Fruit fly (Drosophila melanogaster): ENCODE measurements around the gene B4.

Gene B4

DNA sequence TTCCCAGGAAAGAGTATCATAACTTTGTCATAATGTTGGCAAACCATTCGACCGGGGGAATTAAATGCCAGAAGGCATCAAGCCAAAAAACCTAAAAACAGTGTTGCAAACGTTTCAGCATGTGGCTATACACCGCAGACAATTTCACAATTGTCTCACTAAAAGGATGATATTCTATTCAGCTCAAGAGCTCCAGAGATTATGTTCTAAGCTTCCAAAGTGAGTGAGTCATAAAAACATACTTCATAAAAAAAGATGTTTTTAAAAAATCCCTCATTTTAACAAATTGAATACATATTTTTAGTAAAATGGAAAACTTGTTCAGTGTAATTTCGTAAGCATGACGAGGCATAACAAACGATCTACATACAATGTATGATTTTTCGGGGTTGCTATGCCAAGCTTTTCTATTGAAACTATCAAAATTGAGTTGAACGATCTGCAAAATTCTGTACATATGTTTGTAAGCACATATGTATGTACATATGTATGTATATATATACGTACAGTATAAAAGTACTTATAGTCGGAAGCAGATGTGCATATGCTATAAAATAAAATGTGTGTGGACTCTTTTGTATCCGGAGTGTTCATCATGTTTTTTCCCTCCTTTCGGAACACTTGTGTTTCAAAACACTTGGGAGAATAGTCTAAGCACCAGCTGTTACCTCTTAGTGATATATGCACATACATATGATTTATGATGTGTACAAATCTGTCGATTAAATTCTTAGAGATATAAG lies 34.0 kb downstream of the B4 start (continued):
- TF ChIP-seq scrt (GFP tag; optimal IDR thresholded peaks at IDR 0.05) = peak; percentile 51
- TF ChIP-seq sima (GFP tag; optimal IDR thresholded peaks at IDR 0.05) = peak; percentile 83
- peak; percentile 54 for TF ChIP-seq slp2 (GFP tag; optimal IDR thresholded peaks at IDR 0.05)
- no peak for TF ChIP-seq fru (optimal IDR thresholded peaks at IDR 0.05)
- TF ChIP-seq Nf-YB (GFP tag; optimal IDR thresholded peaks at IDR 0.05) = no peak
- no peak for TF ChIP-seq CG15073 (GFP tag; optimal IDR thresholded peaks at IDR 0.05)
- no peak for TF ChIP-seq prd (optimal IDR thresholded peaks at IDR 0.05)
- peak; percentile 87 for TF ChIP-seq prd (GFP tag; IDR thresholded peaks at IDR 0.05)
- TF ChIP-seq CG4360 (GFP tag; IDR thresholded peaks at IDR 0.05) = no peak
- peak; percentile 3 for TF ChIP-seq CG10209 (GFP tag; optimal IDR thresholded peaks at IDR 0.05)
- peak; percentile 46; the same call in 1 of the 3 replicates for TF ChIP-seq CG2199 (GFP tag; IDR thresholded peaks at IDR 0.05)
- no peak for TF ChIP-seq Tbp (GFP tag; optimal IDR thresholded peaks at IDR 0.05)
- peak; percentile 56 for TF ChIP-seq danr (GFP tag; IDR thresholded peaks at IDR 0.05)
- TF ChIP-seq CG10147 (GFP tag; optimal IDR thresholded peaks at IDR 0.05) = peak; percentile 64
- TF ChIP-seq Ets97D (GFP tag; optimal IDR thresholded peaks at IDR 0.05) = peak; percentile 72
- TF ChIP-seq sisA (GFP tag; IDR thresholded peaks at IDR 0.05) = peak; percentile 75
- peak; percentile 16 for TF ChIP-seq Mad (GFP tag; optimal IDR thresholded peaks at IDR 0.05)
- TF ChIP-seq CG9437 (GFP tag; optimal IDR thresholded peaks at IDR 0.05) = peak; percentile 52
- TF ChIP-seq CG16863 (GFP tag; optimal IDR thresholded peaks at IDR 0.05) = peak; percentile 44
- peak; percentile 80 for TF ChIP-seq esg (GFP tag; conservative IDR thresholded peaks at IDR 0.05)
- no peak for TF ChIP-seq CG6654 (GFP tag; optimal IDR thresholded peaks at IDR 0.05)
- peak; percentile 48 for TF ChIP-seq da (GFP tag; optimal IDR thresholded peaks at IDR 0.05)
- TF ChIP-seq CG31365 (tag; optimal IDR thresholded peaks at IDR 0.05) = no peak
- TF ChIP-seq Ptx1 (GFP tag; IDR thresholded peaks at IDR 0.05) = peak; percentile 75
- TF ChIP-seq CG12071 (GFP tag; optimal IDR thresholded peaks at IDR 0.05) = peak; percentile 80
- TF ChIP-seq CG11695 (GFP tag; IDR thresholded peaks at IDR 0.05) = peak; percentile 77
- TF ChIP-seq HLH4C (GFP tag; IDR thresholded peaks at IDR 0.05; ENCODE audit: partially characterized antibody) = no peak
- no peak for TF ChIP-seq knrl (GFP tag; IDR thresholded peaks at IDR 0.05; ENCODE audit: partially characterized antibody)
- TF ChIP-seq CG3847 (GFP tag; IDR thresholded peaks at IDR 0.05) = peak; percentile 40
- peak; percentile 6; the same call in 1 of the 2 replicates for TF ChIP-seq klu (GFP tag; IDR thresholded peaks at IDR 0.05)
- no peak for TF ChIP-seq lov (optimal IDR thresholded peaks at IDR 0.05)
- peak; percentile 38; the same call in 1 of the 3 replicates for TF ChIP-seq lov (GFP tag; IDR thresholded peaks at IDR 0.05)
- TF ChIP-seq kah (GFP tag; optimal IDR thresholded peaks at IDR 0.05) = peak; percentile 34
- peak; percentile 86 for TF ChIP-seq CG7839 (tag; optimal IDR thresholded peaks at IDR 0.05)
- TF ChIP-seq Ets65A (GFP tag) = peak; percentile 99
- TF ChIP-seq bab2 (GFP tag; optimal IDR thresholded peaks at IDR 0.05) = peak; percentile 71
- TF ChIP-seq CG6765 (GFP tag; optimal IDR thresholded peaks at IDR 0.05) = no peak
- TF ChIP-seq CG13624 (GFP tag; optimal IDR thresholded peaks at IDR 0.05) = peak; percentile 90
- peak; percentile 84 for TF ChIP-seq en (GFP tag; optimal IDR thresholded peaks at IDR 0.05)
- no peak; the same call in 1 of the 2 replicates for TF ChIP-seq CkIIα-i1 (GFP tag; IDR thresholded peaks at IDR 0.05)
- peak; percentile 77 for TF ChIP-seq slou (GFP tag; optimal IDR thresholded peaks at IDR 0.05)
- TF ChIP-seq disco-r (GFP tag; optimal IDR thresholded peaks at IDR 0.05) = peak; percentile 71
- TF ChIP-seq Sry-δ (GFP tag; optimal IDR thresholded peaks at IDR 0.05) = peak; percentile 54
- peak; percentile 59 for TF ChIP-seq dimm (GFP tag; IDR thresholded peaks at IDR 0.05)
- peak; percentile 59 for TF ChIP-seq peb (GFP tag; IDR thresholded peaks at IDR 0.05)
- peak; percentile 62 for TF ChIP-seq ap (GFP tag; IDR thresholded peaks at IDR 0.05)
- peak; percentile 71 for TF ChIP-seq Asciz (GFP tag; optimal IDR thresholded peaks at IDR 0.05)
- peak; percentile 9 for TF ChIP-seq fu2 (GFP tag; optimal IDR thresholded peaks at IDR 0.05)
- peak; percentile 0 for TF ChIP-seq grn (GFP tag; optimal IDR thresholded peaks at IDR 0.05)
- peak; percentile 59 for TF ChIP-seq CG11085 (GFP tag; IDR thresholded peaks at IDR 0.05)
- TF ChIP-seq slbo (GFP tag; IDR thresholded peaks at IDR 0.05) = peak; percentile 86
- TF ChIP-seq CG34224 (GFP tag; IDR thresholded peaks at IDR 0.05; ENCODE audit: partially characterized antibody) = no peak

All from whole organism, embryonic.